Fruit fly (Drosophila melanogaster) whole organism, embryonic: ENCODE measurements around the gene CG6749.
A peak's percentile ranks its signal among the peaks of the same experiment; 100 is the strongest.

ENCODE experiments used
- Antp ChIP-seq: fragments of 200-800 bp; sonication (Bioruptor generic); optimal IDR thresholded peaks from 3 replicates; lab custom pipeline; 2016; ENCODE audit warnings: missing biosample characterization, missing genetic modification characterization
- Bdp1 ChIP-seq: fragments of 200-800 bp; sonication (Bioruptor generic); optimal IDR thresholded peaks from 3 replicates; lab custom pipeline; 2016; ENCODE audit warnings: missing biosample characterization, missing genetic modification characterization
- Bgb ChIP-seq: fragments of 200-800 bp; sonication (Bioruptor generic); IDR thresholded peaks from 2 replicates; pipeline ENCODE4 v1.3.6; 2022; ENCODE audit warnings: missing biosample characterization, missing genetic modification characterization; ENCODE audit not compliant: partially characterized antibody
- CG10321 ChIP-seq: fragments of 200-800 bp; sonication (Bioruptor generic); IDR thresholded peaks from 2 replicates; pipeline ENCODE4 v1.3.6; 2022; ENCODE audit warnings: missing biosample characterization, missing genetic modification characterization
- CG12219 ChIP-seq: fragments of 200-800 bp; sonication (Bioruptor generic); optimal IDR thresholded peaks from 3 replicates; lab custom pipeline; 2018; ENCODE audit warnings: missing biosample characterization, mild to moderate bottlenecking, missing genetic modification characterization
- CG12236 ChIP-seq: fragments of 200-800 bp; sonication (Bioruptor generic); optimal IDR thresholded peaks from 2 replicates; lab custom pipeline; 2016; ENCODE audit warnings: missing biosample characterization, missing genetic modification characterization
- CG15073 ChIP-seq: fragments of 200-800 bp; sonication (Bioruptor generic); optimal IDR thresholded peaks from 2 replicates; lab custom pipeline; 2016; ENCODE audit warnings: missing biosample characterization, missing genetic modification characterization
- CG16815 ChIP-seq: fragments of 200-800 bp; sonication (Bioruptor generic); optimal IDR thresholded peaks from 3 replicates; lab custom pipeline; 2017; ENCODE audit warnings: missing biosample characterization, mild to moderate bottlenecking, missing genetic modification characterization
- CG17186 ChIP-seq: fragments of 200-800 bp; sonication (Bioruptor generic); optimal IDR thresholded peaks from 3 replicates; lab custom pipeline; 2017; ENCODE audit warnings: missing biosample characterization, missing genetic modification reagents, missing genetic modification characterization
- CG17802 ChIP-seq: fragments of 200-800 bp; sonication (Bioruptor generic); optimal IDR thresholded peaks from 2 replicates; lab custom pipeline; 2018; ENCODE audit warnings: missing biosample characterization, mild to moderate bottlenecking, missing genetic modification characterization, moderate library complexity
- CG17912 ChIP-seq: fragments of 200-800 bp; sonication (Bioruptor generic); optimal IDR thresholded peaks from 2 replicates; lab custom pipeline; 2018; ENCODE audit warnings: missing biosample characterization, mild to moderate bottlenecking, missing genetic modification characterization
- CG18619 ChIP-seq: fragments of 200-800 bp; sonication (Bioruptor generic); optimal IDR thresholded peaks from 3 replicates; lab custom pipeline; 2017; ENCODE audit warnings: missing biosample characterization, mild to moderate bottlenecking, missing genetic modification characterization
- CG31365 ChIP-seq: fragments of 200-800 bp; sonication (Bioruptor generic); optimal IDR thresholded peaks from 2 replicates; lab custom pipeline; 2018; ENCODE audit warnings: missing biosample characterization, mild to moderate bottlenecking, missing genetic modification characterization
- CG32532 ChIP-seq: fragments of 200-800 bp; sonication (Bioruptor generic); IDR thresholded peaks from 2 replicates; pipeline ENCODE4 v1.3.6; 2022; ENCODE audit warnings: missing biosample characterization, missing genetic modification characterization
- CG7357 ChIP-seq: fragments of 200-800 bp; sonication (Bioruptor generic); IDR thresholded peaks from 3 replicates; pipeline ENCODE4 v1.3.6; 2022; ENCODE audit warnings: missing biosample characterization, missing genetic modification characterization
- CHES-1-like ChIP-seq: fragments of 200-800 bp; sonication (Bioruptor generic); optimal IDR thresholded peaks from 2 replicates; lab custom pipeline; 2016; ENCODE audit warnings: missing biosample characterization, missing genetic modification characterization
- Dek ChIP-seq: fragments of 200-800 bp; sonication (Bioruptor generic); optimal IDR thresholded peaks from 3 replicates; lab custom pipeline; 2019; ENCODE audit warnings: missing biosample characterization, mild to moderate bottlenecking, missing genetic modification characterization, moderate library complexity
- Dp ChIP-seq: fragments of 200-800 bp; sonication (Bioruptor generic); optimal IDR thresholded peaks from 2 replicates; lab custom pipeline; 2018; ENCODE audit warnings: missing biosample characterization, mild to moderate bottlenecking, missing genetic modification characterization, moderate library complexity
- E2f2 ChIP-seq: fragments of 200-800 bp; sonication (Bioruptor generic); IDR thresholded peaks from 2 replicates; pipeline ENCODE4 v1.3.6; 2022; ENCODE audit warnings: missing biosample characterization, missing genetic modification characterization
- H2.0 ChIP-seq: fragments of 200-800 bp; sonication (Bioruptor generic); IDR thresholded peaks from 2 replicates; pipeline ENCODE4 v1.3.6; 2022; ENCODE audit warnings: missing biosample characterization, missing genetic modification characterization
- NC2β ChIP-seq: fragments of 200-800 bp; sonication (Bioruptor generic); optimal IDR thresholded peaks from 2 replicates; lab custom pipeline; 2016; ENCODE audit warnings: missing biosample characterization, missing genetic modification characterization
- NFAT ChIP-seq: fragments of 200-800 bp; sonication (Bioruptor generic); IDR thresholded peaks from 2 replicates; pipeline ENCODE4 v1.3.6; 2022; ENCODE audit warnings: missing biosample characterization, missing genetic modification characterization
- Nf-YC ChIP-seq: fragments of 200-800 bp; optimal IDR thresholded peaks from 3 replicates; lab custom pipeline; 2019; ENCODE audit warnings: missing biosample characterization, mild to moderate bottlenecking, missing genetic modification characterization, moderate library complexity
- Rfx ChIP-seq: fragments of 200-800 bp; sonication (Bioruptor generic); IDR thresholded peaks from 2 replicates; pipeline ENCODE4 v1.3.6; 2022; ENCODE audit warnings: missing biosample characterization, missing genetic modification characterization
- Scr ChIP-seq: fragments of 200-800 bp; sonication (Bioruptor generic); IDR thresholded peaks from 2 replicates; pipeline ENCODE4 v1.3.6; 2022; ENCODE audit warnings: missing biosample characterization, missing genetic modification characterization; ENCODE audit not compliant: partially characterized antibody
- Sin3A ChIP-seq: fragments of >200 bp; optimal IDR thresholded peaks from 2 replicates; lab custom pipeline; 2018
- Sry-β ChIP-seq: fragments of 200-800 bp; sonication (Bioruptor generic); optimal IDR thresholded peaks from 2 replicates; lab custom pipeline; 2018; ENCODE audit warnings: missing biosample characterization, mild to moderate bottlenecking, missing genetic modification characterization, moderate library complexity
- Ssrp ChIP-seq: fragments of 200-800 bp; sonication (Bioruptor generic); optimal IDR thresholded peaks from 2 replicates; lab custom pipeline; 2018; ENCODE audit warnings: missing biosample characterization, mild to moderate bottlenecking, missing genetic modification characterization, moderate library complexity
- Stat92E ChIP-seq, 3 experiments: fragments of >200 bp in 2 of 3; fragments of 200-800 bp in 1 of 3; sonication (Bioruptor generic) in 1 of 3; optimal IDR thresholded peaks; 2 replicates each; lab custom pipeline; 2017 to 2019; ENCODE audit warnings: missing biosample characterization in 3 of 3, missing genetic modification characterization in 3 of 3, mild to moderate bottlenecking in 1 of 3, moderate library complexity in 1 of 3
- Xrp1 ChIP-seq: fragments of 200-800 bp; sonication (Bioruptor generic); IDR thresholded peaks from 2 replicates; pipeline ENCODE4 v1.3.6; 2022; ENCODE audit warnings: missing biosample characterization, missing genetic modification characterization
- al ChIP-seq: fragments of 200-800 bp; sonication (Bioruptor generic); IDR thresholded peaks from 2 replicates; pipeline ENCODE4 v1.3.6; 2022; ENCODE audit warnings: missing biosample characterization, missing genetic modification characterization
- amos ChIP-seq: fragments of 200-800 bp; sonication (Bioruptor generic); IDR thresholded peaks from 2 replicates; pipeline ENCODE4 v1.3.6; 2022; ENCODE audit warnings: missing biosample characterization, missing genetic modification characterization; ENCODE audit not compliant: partially characterized antibody
- ara ChIP-seq: fragments of 200-800 bp; sonication (Bioruptor generic); IDR thresholded peaks from 2 replicates; pipeline ENCODE4 v1.3.6; 2022; ENCODE audit warnings: missing biosample characterization, missing genetic modification characterization
- br ChIP-seq: fragments of >200 bp; optimal IDR thresholded peaks from 2 replicates; lab custom pipeline; 2017
- cato ChIP-seq: fragments of 200-800 bp; sonication (Bioruptor generic); optimal IDR thresholded peaks from 2 replicates; lab custom pipeline; 2016; ENCODE audit warnings: missing biosample characterization, missing genetic modification characterization, borderline replicate concordance
- chn ChIP-seq: fragments of 200-800 bp; sonication (Bioruptor generic); optimal IDR thresholded peaks from 2 replicates; lab custom pipeline; 2016; ENCODE audit warnings: missing biosample characterization, missing genetic modification characterization
- cwo ChIP-seq: fragments of 200-800 bp; sonication (Bioruptor generic); optimal IDR thresholded peaks from 3 replicates; lab custom pipeline; 2017; ENCODE audit warnings: missing biosample characterization, missing genetic modification characterization, mild to moderate bottlenecking, moderate library complexity, missing genetic modification reagents
- danr ChIP-seq: fragments of 200-800 bp; sonication (Bioruptor generic); IDR thresholded peaks from 2 replicates; pipeline ENCODE4 v1.3.6; 2022; ENCODE audit warnings: missing biosample characterization, missing genetic modification characterization
- ham ChIP-seq: fragments of 200-800 bp; sonication (Bioruptor generic); IDR thresholded peaks from 2 replicates; pipeline ENCODE4 v1.3.6; 2022; ENCODE audit warnings: missing biosample characterization, missing genetic modification characterization
- ind ChIP-seq: fragments of 200-800 bp; sonication (Bioruptor generic); optimal IDR thresholded peaks from 3 replicates; lab custom pipeline; 2016; ENCODE audit warnings: missing biosample characterization, missing genetic modification characterization
- klu ChIP-seq: fragments of 200-800 bp; sonication (Bioruptor generic); IDR thresholded peaks from 2 replicates; pipeline ENCODE4 v1.3.6; 2022; ENCODE audit warnings: missing biosample characterization, missing genetic modification characterization
- mirr ChIP-seq: fragments of 200-800 bp; sonication (Bioruptor generic); optimal IDR thresholded peaks from 3 replicates; lab custom pipeline; 2018; ENCODE audit warnings: missing biosample characterization, mild to moderate bottlenecking, missing genetic modification characterization
- pho ChIP-seq: fragments of 200-800 bp; sonication (Bioruptor generic); optimal IDR thresholded peaks from 2 replicates; lab custom pipeline; 2016; ENCODE audit warnings: missing biosample characterization, missing genetic modification characterization
- pros ChIP-seq: fragments of 200-800 bp; sonication (Bioruptor generic); optimal IDR thresholded peaks from 3 replicates; lab custom pipeline; 2019; ENCODE audit warnings: missing biosample characterization, mild to moderate bottlenecking, missing genetic modification characterization, moderate library complexity
- pzg ChIP-seq: fragments of 200-800 bp; sonication (Bioruptor generic); optimal IDR thresholded peaks from 3 replicates; lab custom pipeline; 2018; ENCODE audit warnings: missing biosample characterization, mild to moderate bottlenecking, missing genetic modification characterization, moderate library complexity
- row ChIP-seq: fragments of 200-800 bp; sonication (Bioruptor generic); IDR thresholded peaks from 3 replicates; pipeline ENCODE4 v1.3.6; 2022; ENCODE audit warnings: missing biosample characterization, missing genetic modification characterization
- sisA ChIP-seq: fragments of 200-800 bp; sonication (Bioruptor generic); IDR thresholded peaks from 2 replicates; pipeline ENCODE4 v1.3.6; 2022; ENCODE audit warnings: missing biosample characterization, missing genetic modification characterization
- sqz ChIP-seq: fragments of 200-800 bp; sonication (Bioruptor generic); optimal IDR thresholded peaks from 3 replicates; lab custom pipeline; 2018; ENCODE audit warnings: missing biosample characterization, mild to moderate bottlenecking, missing genetic modification characterization
- stwl ChIP-seq: fragments of 200-800 bp; sonication (Bioruptor generic); optimal IDR thresholded peaks from 3 replicates; lab custom pipeline; 2018; ENCODE audit warnings: missing biosample characterization, mild to moderate bottlenecking, missing genetic modification characterization, moderate library complexity
- trem ChIP-seq: fragments of 200-800 bp; optimal IDR thresholded peaks from 3 replicates; lab custom pipeline; 2019; ENCODE audit warnings: missing biosample characterization, mild to moderate bottlenecking, missing genetic modification characterization, moderate library complexity
- zfh2 ChIP-seq: fragments of 200-800 bp; sonication (Bioruptor generic); optimal IDR thresholded peaks from 2 replicates; lab custom pipeline; 2016; ENCODE audit warnings: missing biosample characterization, missing genetic modification characterization

The CG6749 gene

DNA sequence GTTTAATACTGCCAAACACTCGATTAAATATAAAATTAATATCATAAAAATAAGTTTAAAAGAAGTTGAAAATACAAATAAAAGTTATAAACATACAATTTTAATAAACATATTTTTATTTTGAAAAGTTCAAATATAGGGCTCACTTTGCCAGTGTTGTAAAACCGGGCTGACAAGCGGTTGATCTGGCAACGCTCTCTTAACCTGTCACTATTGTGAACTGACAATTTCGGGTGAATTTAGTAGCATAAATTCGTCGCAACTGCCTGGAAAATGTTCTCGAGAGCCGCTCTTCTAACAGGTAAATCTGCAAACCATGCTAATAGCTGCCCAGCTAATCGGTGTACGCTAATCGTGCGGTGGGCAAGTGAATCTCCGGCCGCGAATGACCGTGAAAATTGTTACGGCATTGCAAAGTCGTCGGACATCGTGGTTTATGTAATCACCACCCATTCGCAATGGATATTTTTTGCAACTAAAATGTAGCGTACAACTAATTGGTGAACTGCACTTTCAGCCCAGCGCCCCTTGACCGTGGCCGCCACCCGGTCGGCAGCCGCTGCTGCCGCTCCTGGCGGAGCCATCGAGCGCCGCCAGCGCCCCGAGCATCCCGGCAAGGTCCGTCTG lies 3.7 kb downstream of the CG6749 start, which contains the start of gene ATPsynB (continued):
- TF ChIP-seq ind (GFP tag; lab: Kevin White, UChicago) (peak; percentile 25), ham (GFP tag; lab: Robert Waterston, UW) (no peak), CG18619 (GFP tag; lab: Kevin White, UChicago) (no peak), al (GFP tag; lab: Robert Waterston, UW) (peak; percentile 16; the same call in 1 of the 2 replicates), CG31365 (tag; lab: Kevin White, UChicago) (no peak), CHES-1-like (GFP tag; lab: Kevin White, UChicago) (no peak), Scr (peak; percentile 32), cwo (GFP tag; lab: Kevin White, UChicago) (no peak), Stat92E (GFP tag; optimal IDR thresholded peaks at IDR 0.05; lab: Kevin White, UChicago) (peak in 1 of 3 experiments; percentile 60), Rfx (GFP tag; lab: Robert Waterston, UW) (peak; percentile 57), sqz (GFP tag; lab: Kevin White, UChicago) (no peak), mirr (GFP tag; lab: Kevin White, UChicago) (no peak), Bdp1 (GFP tag; lab: Kevin White, UChicago) (no peak), NFAT (peak; percentile 44; the same call in 1 of the 2 replicates), klu (no peak), NC2β (GFP tag; lab: Kevin White, UChicago) (peak; percentile 17), pzg (GFP tag; lab: Kevin White, UChicago) (peak; percentile 87), CG17186 (GFP tag; lab: Kevin White, UChicago) (peak; percentile 51), CG17912 (GFP tag; lab: Kevin White, UChicago) (peak; percentile 53), H2.0 (GFP tag; lab: Robert Waterston, UW) (no peak), CG7357 (no peak), ara (GFP tag; lab: Robert Waterston, UW) (no peak), CG10321 (GFP tag; lab: Robert Waterston, UW) (no peak), CG32532 (GFP tag; lab: Robert Waterston, UW) (no peak), br (lab: Kevin White, UChicago) (no peak), Bgb (GFP tag; lab: Robert Waterston, UW) (peak; percentile 46; the same call in 1 of the 2 replicates), Dp (GFP tag; lab: Kevin White, UChicago) (peak; percentile 95), pros (GFP tag; lab: Kevin White, UChicago) (no peak), CG16815 (GFP tag; lab: Kevin White, UChicago) (no peak), Ssrp (tag; lab: Kevin White, UChicago) (no peak), amos (GFP tag; lab: Robert Waterston, UW) (peak; percentile 49; the same call in 1 of the 2 replicates), pho (GFP tag; lab: Kevin White, UChicago) (peak; percentile 10), trem (tag; lab: Kevin White, UChicago) (peak; percentile 57), Sry-β (no peak), CG15073 (GFP tag; lab: Kevin White, UChicago) (no peak), Dek (tag; lab: Kevin White, UChicago) (peak; percentile 1), chn (GFP tag; lab: Kevin White, UChicago) (peak; percentile 5), zfh2 (GFP tag; lab: Kevin White, UChicago) (peak; percentile 41), row (peak; percentile 24; the same call in 1 of the 3 replicates), sisA (GFP tag; lab: Robert Waterston, UW) (no peak), Nf-YC (no peak), CG17802 (no peak), danr (GFP tag; lab: Robert Waterston, UW) (no peak), CG12219 (GFP tag; lab: Kevin White, UChicago) (no peak), stwl (tag; lab: Kevin White, UChicago) (peak; percentile 93), Antp (GFP tag; lab: Kevin White, UChicago) (no peak), cato (GFP tag; lab: Kevin White, UChicago) (no peak), Xrp1 (peak; percentile 53), CG12236 (GFP tag; lab: Kevin White, UChicago) (no peak), E2f2 (peak; percentile 98), Sin3A (lab: Kevin White, UChicago) (no peak)
